Fruit fly (Drosophila melanogaster) S2 (cell line): ENCODE measurements around the gene CG7632.

Experiments used
- CG8478 ChIP-seq: fragments of >200 bp; optimal IDR thresholded peaks from 2 replicates; lab custom pipeline; 2018
- CTCF ChIP-seq, 2 experiments: fragments of >200 bp; optimal IDR thresholded peaks; 2 replicates each; lab custom pipeline; 2018

dm6 chr3L:21275921-21276295, 28.6 kb upstream of the CG7632 start:
- TF ChIP-seq CTCF (optimal IDR thresholded peaks at IDR 0.05; lab: Kevin White, UChicago) = peak; percentile 21 to 29
- TF ChIP-seq CG8478 (lab: Kevin White, UChicago) = no peak
